Fruit fly (Drosophila melanogaster) whole organism: ENCODE measurements around the gene CG3662.

Experiments used
- CG8478 ChIP-seq: fragments of >200 bp; optimal IDR thresholded peaks from 2 replicates; lab custom pipeline; 2018; ENCODE audit warnings: inconsistent platforms
- Dll ChIP-seq: fragments of >200 bp; optimal IDR thresholded peaks from 2 replicates; lab custom pipeline; 2017
- EcR ChIP-seq, 2 experiments: fragments of >200 bp; optimal IDR thresholded peaks; 2 replicates each; lab custom pipeline; 2017; ENCODE audit warnings: missing biosample characterization in 2 of 2, missing genetic modification characterization in 2 of 2, missing genetic modification reagents in 2 of 2
- pan ChIP-seq: fragments of >200 bp; optimal IDR thresholded peaks from 2 replicates; lab custom pipeline; 2017
- psq ChIP-seq: fragments of >200 bp; optimal IDR thresholded peaks from 2 replicates; lab custom pipeline; 2017
- usp ChIP-seq: fragments of >200 bp; optimal IDR thresholded peaks from 2 replicates; lab custom pipeline; 2017; ENCODE audit warnings: missing biosample characterization, missing genetic modification characterization, mixed read lengths

The CG3662 gene

dm6 chr2L:866950-867744, 46.1 kb downstream of the CG3662 start:
- TF ChIP-seq Dll (lab: Kevin White, UChicago) (no peak), pan (lab: Kevin White, UChicago) (no peak)

dm6 chr2L:867899-868605, 47.0 kb downstream of the CG3662 start, which contains the start of gene aru:
Gene aru (minus strand): TSS chr2L:868354.
- TF ChIP-seq CG8478 (peak; percentile 25), Dll (lab: Kevin White, UChicago) (no peak), EcR (GFP tag; optimal IDR thresholded peaks at IDR 0.05; lab: Kevin White, UChicago) (no peak), usp (GFP tag; lab: Kevin White, UChicago) (no peak)

dm6 chr2L:868961-869360, 47.9 kb downstream of the CG3662 start:
- TF ChIP-seq psq (lab: Kevin White, UChicago) = no peak

dm6 chr2L:869497-870040, 48.5 kb downstream of the CG3662 start, which contains the start of gene dbe:
Gene dbe (minus strand): TSS chr2L:869857.
- peak; percentile 15 for TF ChIP-seq pan (lab: Kevin White, UChicago)
- no peak for TF ChIP-seq psq (lab: Kevin White, UChicago)

- TF ChIP-seq EcR (GFP tag; optimal IDR thresholded peaks at IDR 0.05; lab: Kevin White, UChicago) (no peak), psq (lab: Kevin White, UChicago) (no peak), usp (GFP tag; lab: Kevin White, UChicago) (no peak), pan (lab: Kevin White, UChicago) (no peak), CG8478 (no peak), Dll (lab: Kevin White, UChicago) (no peak)
Observed at dm6 chr2L:870285-870684, 49.2 kb downstream of the CG3662 start, which contains the start of gene PNUTS. Gene PNUTS (plus strand): TSS chr2L:870465.

- TF ChIP-seq psq (lab: Kevin White, UChicago) (no peak), usp (GFP tag; lab: Kevin White, UChicago) (no peak), EcR (GFP tag; optimal IDR thresholded peaks at IDR 0.05; lab: Kevin White, UChicago) (no peak)
Observed at dm6 chr2L:870749-871418, 49.8 kb downstream of the CG3662 start.

- no peak for TF ChIP-seq psq (lab: Kevin White, UChicago)
- TF ChIP-seq pan (lab: Kevin White, UChicago) = no peak
- TF ChIP-seq CG8478 = no peak
- no peak for TF ChIP-seq usp (GFP tag; lab: Kevin White, UChicago)
- TF ChIP-seq Dll (lab: Kevin White, UChicago) = no peak
- TF ChIP-seq EcR (GFP tag; optimal IDR thresholded peaks at IDR 0.05; lab: Kevin White, UChicago) = no peak
Observed at dm6 chr2L:871419-871846, 50.3 kb downstream of the CG3662 start.
